Worm (Caenorhabditis elegans) whole organism, mixed stage, embryonic: ENCODE measurements around the gene faah-2.

ENCODE experiments used
- M03D4.4 ChIP-seq: sonication (generic microtip); optimal IDR thresholded peaks from 2 replicates; lab custom pipeline; 2017; ENCODE audit warnings: mild to moderate bottlenecking, missing genetic modification characterization, missing compliant biosample characterization
- bed-3 ChIP-seq: fragments of 200-800 bp; sonication (Bioruptor generic); optimal IDR thresholded peaks from 3 replicates; lab custom pipeline; 2018; ENCODE audit warnings: mild to moderate bottlenecking, missing genetic modification characterization, moderate library complexity, missing compliant biosample characterization
- blmp-1 ChIP-seq: fragments of 150-350 bp; optimal IDR thresholded peaks from 2 replicates; lab custom pipeline; 2014; ENCODE audit warnings: missing biosample characterization, missing genetic modification characterization
- ceh-39 ChIP-seq: fragments of 150-350 bp; optimal IDR thresholded peaks from 2 replicates; lab custom pipeline; 2014; ENCODE audit warnings: missing biosample characterization, missing genetic modification characterization
- ceh-43 ChIP-seq: fragments of 200-800 bp; sonication (Bioruptor generic); optimal IDR thresholded peaks from 2 replicates; lab custom pipeline; 2018; ENCODE audit warnings: mild to moderate bottlenecking, missing genetic modification characterization, moderate library complexity, missing compliant biosample characterization
- ceh-83 ChIP-seq: fragments of 200-800 bp; sonication (Bioruptor generic); optimal IDR thresholded peaks from 2 replicates; lab custom pipeline; 2018; ENCODE audit warnings: mild to moderate bottlenecking, missing genetic modification characterization, missing compliant biosample characterization
- ces-1 ChIP-seq: fragments of 150-350 bp; optimal IDR thresholded peaks from 2 replicates; lab custom pipeline; 2014; ENCODE audit warnings: missing biosample characterization, missing genetic modification reagents, missing genetic modification characterization
- cnd-1 ChIP-seq: fragments of 200-800 bp; sonication (Bioruptor generic); optimal IDR thresholded peaks from 2 replicates; lab custom pipeline; 2018; ENCODE audit warnings: mild to moderate bottlenecking, missing genetic modification characterization, missing compliant biosample characterization
- drap-1 ChIP-seq: fragments of 200-800 bp; sonication (Bioruptor generic); optimal IDR thresholded peaks from 3 replicates; lab custom pipeline; 2018; ENCODE audit warnings: mild to moderate bottlenecking, missing genetic modification characterization, missing compliant biosample characterization
- elt-1 ChIP-seq: sonication (generic microtip); optimal IDR thresholded peaks from 2 replicates; lab custom pipeline; 2017; ENCODE audit warnings: missing genetic modification characterization, mild to moderate bottlenecking, missing compliant biosample characterization, antibody characterized with exemption, moderate library complexity, borderline replicate concordance; ENCODE audit not compliant: insufficient read depth
- elt-3 ChIP-seq: fragments of 150-350 bp; optimal IDR thresholded peaks from 2 replicates; lab custom pipeline; 2014; ENCODE audit warnings: missing biosample characterization, missing genetic modification characterization
- flh-1 ChIP-seq: fragments of 200-800 bp; sonication (Bioruptor generic); optimal IDR thresholded peaks from 2 replicates; lab custom pipeline; 2018; ENCODE audit warnings: mild to moderate bottlenecking, missing genetic modification characterization, moderate library complexity, missing compliant biosample characterization
- ham-2 ChIP-seq: fragments of 200-800 bp; sonication (Bioruptor generic); optimal IDR thresholded peaks from 2 replicates; lab custom pipeline; 2018; ENCODE audit warnings: mild to moderate bottlenecking, missing genetic modification characterization, missing compliant biosample characterization
- hlh-1 ChIP-seq: fragments of 150-350 bp; optimal IDR thresholded peaks from 2 replicates; lab custom pipeline; 2014; ENCODE audit warnings: missing biosample characterization, missing genetic modification reagents, missing genetic modification characterization
- lin-13 ChIP-seq: fragments of 150-350 bp; optimal IDR thresholded peaks from 2 replicates; lab custom pipeline; 2014; ENCODE audit warnings: missing biosample characterization, missing genetic modification characterization
- lin-32 ChIP-seq: fragments of 200-800 bp; sonication (Bioruptor generic); optimal IDR thresholded peaks from 2 replicates; lab custom pipeline; 2018; ENCODE audit warnings: mild to moderate bottlenecking, missing genetic modification characterization, missing compliant biosample characterization
- lsy-2 ChIP-seq: fragments of 150-350 bp; optimal IDR thresholded peaks from 2 replicates; lab custom pipeline; 2014; ENCODE audit warnings: missing biosample characterization, missing genetic modification characterization
- mab-5 ChIP-seq: fragments of 150-350 bp; optimal IDR thresholded peaks from 2 replicates; lab custom pipeline; 2014; ENCODE audit warnings: missing biosample characterization, missing genetic modification characterization
- mep-1 ChIP-seq: fragments of 150-350 bp; optimal IDR thresholded peaks from 2 replicates; lab custom pipeline; 2017; ENCODE audit warnings: missing biosample characterization, missing genetic modification reagents, missing genetic modification characterization, inconsistent platforms
- mls-2 ChIP-seq: sonication (generic microtip); optimal IDR thresholded peaks from 2 replicates; lab custom pipeline; 2016; ENCODE audit warnings: mild to moderate bottlenecking, missing genetic modification characterization, moderate library complexity, missing compliant biosample characterization
- nhr-12 ChIP-seq: fragments of 150-350 bp; optimal IDR thresholded peaks from 2 replicates; lab custom pipeline; 2014; ENCODE audit warnings: missing biosample characterization, missing genetic modification characterization
- nhr-2 ChIP-seq: fragments of 150-350 bp; optimal IDR thresholded peaks from 2 replicates; lab custom pipeline; 2014; ENCODE audit warnings: missing biosample characterization, missing genetic modification characterization
- nhr-28 ChIP-seq: fragments of 150-350 bp; optimal IDR thresholded peaks from 2 replicates; lab custom pipeline; 2014; ENCODE audit warnings: missing biosample characterization, missing genetic modification characterization
- nhr-76 ChIP-seq: sonication (generic microtip); optimal IDR thresholded peaks from 2 replicates; lab custom pipeline; 2017; ENCODE audit warnings: missing biosample characterization, missing genetic modification characterization
- pha-4 ChIP-seq: fragments of 150-350 bp; optimal IDR thresholded peaks from 2 replicates; lab custom pipeline; 2018; ENCODE audit warnings: missing biosample characterization, missing genetic modification reagents, missing genetic modification characterization
- sem-2 ChIP-seq: fragments of 200-800 bp; sonication (Bioruptor generic); optimal IDR thresholded peaks from 2 replicates; lab custom pipeline; 2018; ENCODE audit warnings: mild to moderate bottlenecking, missing genetic modification characterization, missing compliant biosample characterization
- snpc-4 ChIP-seq: fragments of 150-350 bp; optimal IDR thresholded peaks from 2 replicates; lab custom pipeline; 2014; ENCODE audit warnings: missing biosample characterization, missing genetic modification characterization
- sptf-1 ChIP-seq: sonication (generic microtip); optimal IDR thresholded peaks from 2 replicates; lab custom pipeline; 2017; ENCODE audit warnings: mild to moderate bottlenecking, missing genetic modification characterization, moderate library complexity, missing compliant biosample characterization
- tbx-8 ChIP-seq: fragments of 200-800 bp; sonication (Bioruptor generic); optimal IDR thresholded peaks from 2 replicates; lab custom pipeline; 2018; ENCODE audit warnings: mild to moderate bottlenecking, missing genetic modification characterization, moderate library complexity, missing compliant biosample characterization
- unc-120 ChIP-seq: sonication (generic microtip); optimal IDR thresholded peaks from 2 replicates; lab custom pipeline; 2017; ENCODE audit warnings: missing genetic modification characterization, missing compliant biosample characterization; ENCODE audit not compliant: poor library complexity, severe bottlenecking
- unc-39 ChIP-seq: fragments of 150-350 bp; optimal IDR thresholded peaks from 2 replicates; lab custom pipeline; 2014; ENCODE audit warnings: missing biosample characterization, missing genetic modification characterization
- unc-62 ChIP-seq: fragments of 150-350 bp; optimal IDR thresholded peaks from 2 replicates; lab custom pipeline; 2014; ENCODE audit warnings: missing biosample characterization, missing genetic modification reagents, missing genetic modification characterization
- zip-8 ChIP-seq: fragments of 150-350 bp; optimal IDR thresholded peaks from 2 replicates; lab custom pipeline; 2014; ENCODE audit warnings: missing biosample characterization, missing genetic modification characterization
- ztf-11 ChIP-seq: fragments of 150-350 bp; optimal IDR thresholded peaks from 2 replicates; lab custom pipeline; 2014; ENCODE audit warnings: missing biosample characterization, missing genetic modification characterization

Gene faah-2

DNA sequence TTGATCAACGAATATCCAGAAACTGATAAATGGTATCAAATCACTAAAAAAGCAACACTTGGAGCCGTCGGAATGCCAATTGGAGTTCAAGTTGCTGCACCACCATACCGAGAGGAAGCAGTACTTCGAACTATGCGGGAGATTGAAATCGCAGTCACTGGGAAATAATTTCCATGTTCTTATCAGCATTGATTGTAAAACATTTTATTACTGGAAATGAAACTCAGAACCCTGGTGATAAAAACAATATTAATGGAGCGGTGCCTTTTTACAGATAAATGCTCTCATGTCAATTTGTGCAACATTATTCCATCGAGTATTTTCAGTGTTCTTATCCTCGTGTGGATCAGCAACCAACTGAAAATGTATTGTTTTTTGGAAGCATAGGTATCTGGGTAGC is 9.5 kb downstream of the faah-2 start:
- no peak for TF ChIP-seq nhr-2 (tag; lab: Kevin White, UChicago)
- TF ChIP-seq nhr-12, result no peak
- no peak for TF ChIP-seq hlh-1 (tag; lab: Kevin White, UChicago)
- TF ChIP-seq unc-120 (tag; lab: Kevin White, UChicago), result no peak
- no peak for TF ChIP-seq ceh-43 (GFP tag; lab: Kevin White, UChicago)
- no peak for TF ChIP-seq nhr-28 (tag; lab: Kevin White, UChicago)
- TF ChIP-seq flh-1 (GFP tag; lab: Kevin White, UChicago), result no peak
- TF ChIP-seq snpc-4 (tag; lab: Kevin White, UChicago), result no peak
- no peak for TF ChIP-seq blmp-1 (tag; lab: Kevin White, UChicago)
- TF ChIP-seq pha-4, result no peak
- no peak for TF ChIP-seq elt-1
- no peak for TF ChIP-seq lin-13 (tag; lab: Kevin White, UChicago)
- no peak for TF ChIP-seq M03D4.4
- no peak for TF ChIP-seq mab-5 (tag; lab: Kevin White, UChicago)
- TF ChIP-seq sptf-1 (tag; lab: Kevin White, UChicago), result no peak
- TF ChIP-seq cnd-1, result no peak

- TF ChIP-seq zip-8 (tag; lab: Kevin White, UChicago) (no peak), mab-5 (tag; lab: Kevin White, UChicago) (no peak), sem-2 (GFP tag; lab: Kevin White, UChicago) (no peak), drap-1 (GFP tag; lab: Kevin White, UChicago) (no peak), blmp-1 (tag; lab: Kevin White, UChicago) (no peak), nhr-28 (tag; lab: Kevin White, UChicago) (no peak), ztf-11 (tag; lab: Kevin White, UChicago) (no peak)
These were observed 11.4 kb downstream of the faah-2 start, which contains the start of gene clec-51 for ce11 chrIV:8163687-8164086. Gene clec-51, minus strand, starts transcription at chrIV:8163800.

DNA sequence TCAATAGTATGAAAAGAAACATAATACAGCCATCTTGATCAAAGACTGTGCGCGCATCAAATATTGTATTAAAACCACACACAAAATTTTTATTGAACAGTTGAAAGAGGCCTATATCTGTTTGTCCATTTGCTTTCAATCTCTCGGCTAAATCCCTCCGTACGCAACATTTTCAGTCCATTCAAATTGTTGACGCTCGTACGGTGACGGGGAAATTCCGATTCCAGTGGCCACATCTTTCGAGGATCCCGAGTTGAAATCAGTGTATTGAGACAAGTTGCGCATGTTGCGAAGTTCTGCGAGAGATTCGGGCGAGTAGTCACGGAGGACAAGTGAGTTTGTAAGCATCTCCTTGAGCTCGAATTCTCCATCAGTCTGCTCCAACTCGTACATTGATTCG is 12.3 kb downstream of the faah-2 start:
- TF ChIP-seq drap-1 (GFP tag; lab: Kevin White, UChicago) (no peak), tbx-8 (GFP tag; lab: Kevin White, UChicago) (no peak), ceh-39 (no peak), sptf-1 (tag; lab: Kevin White, UChicago) (no peak), zip-8 (tag; lab: Kevin White, UChicago) (no peak), cnd-1 (no peak), blmp-1 (tag; lab: Kevin White, UChicago) (no peak), ham-2 (no peak), bed-3 (GFP tag; lab: Kevin White, UChicago) (no peak), unc-120 (tag; lab: Kevin White, UChicago) (no peak), unc-39 (tag; lab: Kevin White, UChicago) (no peak), mls-2 (tag; lab: Kevin White, UChicago) (no peak), lin-32 (GFP tag; lab: Kevin White, UChicago) (no peak), lsy-2 (tag; lab: Kevin White, UChicago) (no peak), pha-4 (no peak), hlh-1 (tag; lab: Kevin White, UChicago) (no peak)
- TF ChIP-seq, all 35 proteins: peak for 0

- TF ChIP-seq ces-1 (GFP tag; lab: Kevin White, UChicago) (no peak), mls-2 (tag; lab: Kevin White, UChicago) (no peak), ceh-83 (GFP tag; lab: Kevin White, UChicago) (no peak), cnd-1 (no peak), sptf-1 (tag; lab: Kevin White, UChicago) (no peak), lsy-2 (tag; lab: Kevin White, UChicago) (no peak), tbx-8 (GFP tag; lab: Kevin White, UChicago) (no peak), sem-2 (GFP tag; lab: Kevin White, UChicago) (no peak), unc-120 (tag; lab: Kevin White, UChicago) (no peak), nhr-2 (tag; lab: Kevin White, UChicago) (no peak), unc-62 (GFP tag; lab: Kevin White, UChicago) (no peak), bed-3 (GFP tag; lab: Kevin White, UChicago) (no peak), elt-3 (tag; lab: Kevin White, UChicago) (no peak), nhr-76 (tag; lab: Kevin White, UChicago) (no peak), nhr-28 (tag; lab: Kevin White, UChicago) (no peak), lin-32 (GFP tag; lab: Kevin White, UChicago) (no peak), mep-1 (tag; lab: Kevin White, UChicago) (no peak), ceh-39 (no peak), hlh-1 (tag; lab: Kevin White, UChicago) (no peak), ztf-11 (tag; lab: Kevin White, UChicago) (no peak)
These were observed 13.7 kb downstream of the faah-2 start, which contains the start of gene B0218.7 for ce11 chrIV:8165950-8166349. Gene B0218.7, minus strand, starts transcription at chrIV:8166050.
